Fruit fly (Drosophila melanogaster): Measurements from ENCODE around the gene CG14518.

CG14518 gene

DNA sequence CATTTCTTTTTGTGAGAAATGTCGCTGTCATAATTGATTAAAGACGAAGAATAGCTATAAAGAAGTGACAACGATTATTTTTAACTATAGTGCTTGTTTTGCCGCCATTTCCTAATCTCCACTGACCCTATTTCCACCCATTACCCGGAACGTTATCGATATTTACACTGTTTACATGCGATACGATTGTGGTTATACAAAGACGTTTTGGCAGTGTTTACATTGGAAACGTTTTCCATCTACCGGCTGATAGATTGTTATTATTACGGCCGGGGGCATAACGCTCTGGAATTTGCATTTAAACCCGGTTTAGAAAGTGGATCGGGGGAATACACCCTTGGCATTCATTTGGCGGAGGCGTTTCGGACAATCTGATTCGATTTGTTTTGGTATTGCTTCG lies 41.5 kb downstream of the CG14518 start:
- no peak for TF ChIP-seq B-H2 (GFP tag; optimal IDR thresholded peaks at IDR 0.05)
- TF ChIP-seq cad (GFP tag; optimal IDR thresholded peaks at IDR 0.05): no peak
- no peak for TF ChIP-seq croc (GFP tag; conservative IDR thresholded peaks at IDR 0.05)
- peak; percentile 13 for TF ChIP-seq CG15601 (tag; optimal IDR thresholded peaks at IDR 0.05)
- peak in 1 of 2 experiments; percentile 2 for TF ChIP-seq insv (GFP tag; optimal IDR thresholded peaks at IDR 0.05)
- TF ChIP-seq mirr (GFP tag; optimal IDR thresholded peaks at IDR 0.05): peak; percentile 39
- no peak for TF ChIP-seq CG9932 (GFP tag; IDR thresholded peaks at IDR 0.05)
- TF ChIP-seq CG10431 (GFP tag; optimal IDR thresholded peaks at IDR 0.05): no peak
- TF ChIP-seq CG7963 (GFP tag; IDR thresholded peaks at IDR 0.05; ENCODE audit: partially characterized antibody): no peak
- no peak for TF ChIP-seq CG8290 (GFP tag; optimal IDR thresholded peaks at IDR 0.05)
- peak in 1 of 2 experiments; percentile 45 for TF ChIP-seq CG8290 (tag; optimal IDR thresholded peaks at IDR 0.05)
- TF ChIP-seq CG8281 (tag; optimal IDR thresholded peaks at IDR 0.05): no peak
- no peak for TF ChIP-seq CG18476 (GFP tag; optimal IDR thresholded peaks at IDR 0.05)
- TF ChIP-seq CG34376 (GFP tag; optimal IDR thresholded peaks at IDR 0.05): peak; percentile 4
- TF ChIP-seq seq (GFP tag; IDR thresholded peaks at IDR 0.05): no peak
- TF ChIP-seq NFAT (GFP tag; IDR thresholded peaks at IDR 0.05): no peak
- no peak for TF ChIP-seq vvl (GFP tag; IDR thresholded peaks at IDR 0.05)
- no peak for TF ChIP-seq onecut (GFP tag; IDR thresholded peaks at IDR 0.05)
- peak; percentile 32 for TF ChIP-seq fd102C (GFP tag; optimal IDR thresholded peaks at IDR 0.05)
- TF ChIP-seq CG1233 (GFP tag; optimal IDR thresholded peaks at IDR 0.05): peak; percentile 27
- TF ChIP-seq ab (GFP tag; optimal IDR thresholded peaks at IDR 0.05): no peak
- TF ChIP-seq Pdp1 (GFP tag; optimal IDR thresholded peaks at IDR 0.05): peak in 1 of 2 experiments; percentile 62
- TF ChIP-seq tll (GFP tag; optimal IDR thresholded peaks at IDR 0.05): no peak
- TF ChIP-seq fu2 (GFP tag; optimal IDR thresholded peaks at IDR 0.05): no peak
- TF ChIP-seq NK7.1 (GFP tag; optimal IDR thresholded peaks at IDR 0.05): no peak
- TF ChIP-seq CG5180 (GFP tag; optimal IDR thresholded peaks at IDR 0.05): no peak
- no peak for TF ChIP-seq CG16815 (GFP tag; optimal IDR thresholded peaks at IDR 0.05)
- TF ChIP-seq gce (GFP tag; IDR thresholded peaks at IDR 0.05): 0 out of 3 replicates have a peak, but pooled peaks have one; percentile 23
- TF ChIP-seq CG11696 (GFP tag; IDR thresholded peaks at IDR 0.05): no peak
- peak; percentile 53 for TF ChIP-seq CG7987 (GFP tag; optimal IDR thresholded peaks at IDR 0.05)
- peak; percentile 22 for TF ChIP-seq BtbVII (GFP tag; optimal IDR thresholded peaks at IDR 0.05)
- peak; percentile 81 for TF ChIP-seq Med (GFP tag)
- TF ChIP-seq CG7839 (tag; optimal IDR thresholded peaks at IDR 0.05): no peak
- no peak for TF ChIP-seq Ssrp (tag; optimal IDR thresholded peaks at IDR 0.05)
- no peak for TF ChIP-seq CG14441 (GFP tag; IDR thresholded peaks at IDR 0.05)
- peak; percentile 60 for TF ChIP-seq lab (GFP tag; optimal IDR thresholded peaks at IDR 0.05)
- no peak for TF ChIP-seq btn (GFP tag; optimal IDR thresholded peaks at IDR 0.05)
- no peak for TF ChIP-seq trem (tag; optimal IDR thresholded peaks at IDR 0.05)
- no peak for TF ChIP-seq bsh (GFP tag; optimal IDR thresholded peaks at IDR 0.05)
- no peak for TF ChIP-seq ftz-f1 (GFP tag; optimal IDR thresholded peaks at IDR 0.05)
- peak; percentile 6 for TF ChIP-seq cwo (GFP tag; optimal IDR thresholded peaks at IDR 0.05)
- TF ChIP-seq pros (GFP tag; optimal IDR thresholded peaks at IDR 0.05): no peak
- no peak for TF ChIP-seq CG17361 (GFP tag; IDR thresholded peaks at IDR 0.05)
- no peak for TF ChIP-seq Mrtf (GFP tag; IDR thresholded peaks at IDR 0.05)
- TF ChIP-seq CG1603 (tag; optimal IDR thresholded peaks at IDR 0.05): peak; percentile 12
- TF ChIP-seq CG6854 (GFP tag; optimal IDR thresholded peaks at IDR 0.05): peak; percentile 15
- peak; percentile 10 for TF ChIP-seq CG2678 (tag; optimal IDR thresholded peaks at IDR 0.05)
- TF ChIP-seq stc (GFP tag; IDR thresholded peaks at IDR 0.05): no peak
- no peak for TF ChIP-seq Opbp (GFP tag; IDR thresholded peaks at IDR 0.05; ENCODE audit: partially characterized antibody)
- TF ChIP-seq CG14710 (tag; optimal IDR thresholded peaks at IDR 0.05): no peak
- TF ChIP-seq tap (tag; optimal IDR thresholded peaks at IDR 0.05): no peak

All from whole organism, embryonic.